In genomic region chrX:2743020-2743419, dm6 we compare ENCODE assay signal across 3 fruit fly cellular contexts.
TF ChIP-seq lines count a peak whose summit lies in the region.

No protein-coding gene starts in this region.

TF ChIP-seq in whole organism, adult, 20 proteins besides CTCF, POLR2A, EP300 and RAD21 (continued from another document):
- TF ChIP-seq CG11617 (GFP tag; optimal IDR thresholded peaks at IDR 0.05; lab: Kevin White, UChicago) (peak; percentile 83), CG12768 (GFP tag; optimal IDR thresholded peaks at IDR 0.05; lab: Kevin White, UChicago) (peak; percentile 84)

TF ChIP-seq in whole organism, embryonic, 481 proteins besides CTCF, POLR2A, EP300 and RAD21 (continued from another document and continues in another):
- TF ChIP-seq CG10543 (GFP tag; optimal IDR thresholded peaks at IDR 0.05; lab: Kevin White, UChicago) (peak; percentile 50), az2 (GFP tag; optimal IDR thresholded peaks at IDR 0.05; lab: Kevin White, UChicago) (peak; percentile 67), cato (GFP tag; optimal IDR thresholded peaks at IDR 0.05; lab: Kevin White, UChicago; ENCODE audit: borderline replicate concordance) (no peak), eyg (GFP tag; optimal IDR thresholded peaks at IDR 0.05; lab: Kevin White, UChicago) (peak; percentile 72), sisA (GFP tag; IDR thresholded peaks at IDR 0.05; lab: Robert Waterston, UW) (peak; percentile 80), sd (tag; optimal IDR thresholded peaks at IDR 0.05; lab: Kevin White, UChicago) (peak; percentile 65), sc (optimal IDR thresholded peaks at IDR 0.05; lab: Kevin White, UChicago) (no peak), sc (GFP tag; optimal IDR thresholded peaks at IDR 0.05; lab: Kevin White, UChicago) (no peak), psq (GFP tag; optimal IDR thresholded peaks at IDR 0.05; lab: Kevin White, UChicago) (no peak), da (GFP tag; optimal IDR thresholded peaks at IDR 0.05; lab: Kevin White, UChicago) (peak; percentile 62), nom (GFP tag; optimal IDR thresholded peaks at IDR 0.05; lab: Kevin White, UChicago) (no peak), repo (GFP tag; optimal IDR thresholded peaks at IDR 0.05; lab: Kevin White, UChicago) (peak; percentile 62), kay (GFP tag; optimal IDR thresholded peaks at IDR 0.05; lab: Kevin White, UChicago) (peak; percentile 14), CG12104 (GFP tag; optimal IDR thresholded peaks at IDR 0.05; lab: Kevin White, UChicago) (peak; percentile 67), tna (GFP tag; IDR thresholded peaks at IDR 0.05; lab: Robert Waterston, UW; ENCODE audit: partially characterized antibody) (no peak), gce (GFP tag; IDR thresholded peaks at IDR 0.05; lab: Robert Waterston, UW) (peak; percentile 54; the same call in 1 of the 3 replicates), CG12391 (tag; optimal IDR thresholded peaks at IDR 0.05; lab: Kevin White, UChicago) (peak; percentile 64), Meics (GFP tag; optimal IDR thresholded peaks at IDR 0.05; lab: Kevin White, UChicago) (peak; percentile 87), CG30431 (GFP tag; optimal IDR thresholded peaks at IDR 0.05; lab: Kevin White, UChicago) (peak; percentile 56), Hsf (GFP tag; optimal IDR thresholded peaks at IDR 0.05; lab: Kevin White, UChicago) (peak; percentile 76), pzg (GFP tag; optimal IDR thresholded peaks at IDR 0.05; lab: Kevin White, UChicago) (peak; percentile 2), sug (tag; optimal IDR thresholded peaks at IDR 0.05; lab: Kevin White, UChicago) (peak; percentile 85), CG6272 (GFP tag; IDR thresholded peaks at IDR 0.05; lab: Robert Waterston, UW) (peak; percentile 78), run (tag; optimal IDR thresholded peaks at IDR 0.05; lab: Kevin White, UChicago) (no peak), aop (GFP tag; IDR thresholded peaks at IDR 0.05; lab: Robert Waterston, UW) (peak; percentile 70), HLH3B (GFP tag; IDR thresholded peaks at IDR 0.05; lab: Robert Waterston, UW) (peak; percentile 85), grau (tag; optimal IDR thresholded peaks at IDR 0.05; lab: Kevin White, UChicago) (peak; percentile 73), CG14710 (tag; optimal IDR thresholded peaks at IDR 0.05; lab: Kevin White, UChicago) (no peak), CG6683 (GFP tag; optimal IDR thresholded peaks at IDR 0.05; lab: Kevin White, UChicago) (peak; percentile 56), CG5245 (GFP tag; optimal IDR thresholded peaks at IDR 0.05; lab: Kevin White, UChicago) (peak; percentile 53), CG10431 (GFP tag; optimal IDR thresholded peaks at IDR 0.05; lab: Kevin White, UChicago) (no peak), CG3407 (GFP tag; optimal IDR thresholded peaks at IDR 0.05; lab: Kevin White, UChicago) (no peak), CG11696 (GFP tag; IDR thresholded peaks at IDR 0.05; lab: Robert Waterston, UW) (peak; percentile 76), yki (optimal IDR thresholded peaks at IDR 0.05; lab: Kevin White, UChicago) (no peak), CG32772 (GFP tag; IDR thresholded peaks at IDR 0.05; lab: Robert Waterston, UW) (peak; percentile 75), bcd (GFP tag; optimal IDR thresholded peaks at IDR 0.05; lab: Kevin White, UChicago) (peak; percentile 74), CG12071 (GFP tag; optimal IDR thresholded peaks at IDR 0.05; lab: Kevin White, UChicago) (peak; percentile 54), Dp (GFP tag; optimal IDR thresholded peaks at IDR 0.05; lab: Kevin White, UChicago) (no peak), trem (tag; optimal IDR thresholded peaks at IDR 0.05; lab: Kevin White, UChicago) (no peak), Hr51 (GFP tag; optimal IDR thresholded peaks at IDR 0.05; lab: Kevin White, UChicago) (peak; percentile 73 to 81), slou (GFP tag; optimal IDR thresholded peaks at IDR 0.05; lab: Kevin White, UChicago) (peak; percentile 44), ewg (GFP tag; optimal IDR thresholded peaks at IDR 0.05; lab: Kevin White, UChicago) (peak; percentile 22), ssp (GFP tag; IDR thresholded peaks at IDR 0.05; lab: Robert Waterston, UW) (peak; percentile 69), CG10147 (GFP tag; optimal IDR thresholded peaks at IDR 0.05; lab: Kevin White, UChicago) (peak; percentile 35), HLH54F (GFP tag; optimal IDR thresholded peaks at IDR 0.05; lab: Kevin White, UChicago) (peak; percentile 83), CG16815 (GFP tag; optimal IDR thresholded peaks at IDR 0.05; lab: Kevin White, UChicago) (peak; percentile 56), crp (GFP tag; optimal IDR thresholded peaks at IDR 0.05; lab: Kevin White, UChicago) (peak in 1 of 2 experiments; percentile 14), croc (GFP tag; conservative IDR thresholded peaks at IDR 0.05; lab: Robert Waterston, UW) (peak; percentile 31; the same call in 1 of the 3 replicates), CG14050 (GFP tag; IDR thresholded peaks at IDR 0.05; lab: Robert Waterston, UW) (peak; percentile 84), ara (GFP tag; IDR thresholded peaks at IDR 0.05; lab: Robert Waterston, UW) (peak; percentile 55; the same call in 1 of the 2 replicates), chn (GFP tag; optimal IDR thresholded peaks at IDR 0.05; lab: Kevin White, UChicago) (peak; percentile 57), Doc3 (GFP tag; IDR thresholded peaks at IDR 0.05; lab: Robert Waterston, UW; ENCODE audit: partially characterized antibody) (no peak), CkIIα-i1 (GFP tag; IDR thresholded peaks at IDR 0.05; lab: Robert Waterston, UW) (peak; percentile 56; the same call in 1 of the 2 replicates), Deaf1 (tag; optimal IDR thresholded peaks at IDR 0.05; lab: Kevin White, UChicago) (no peak), CG4360 (GFP tag; IDR thresholded peaks at IDR 0.05; lab: Robert Waterston, UW) (no peak), Oli (tag; optimal IDR thresholded peaks at IDR 0.05; lab: Kevin White, UChicago) (peak; percentile 79), vnd (GFP tag; IDR thresholded peaks at IDR 0.05; lab: Robert Waterston, UW; ENCODE audit: partially characterized antibody) (no peak), slbo (GFP tag; IDR thresholded peaks at IDR 0.05; lab: Robert Waterston, UW) (peak; percentile 96), klu (GFP tag; IDR thresholded peaks at IDR 0.05; lab: Robert Waterston, UW) (peak; percentile 77), D (optimal IDR thresholded peaks at IDR 0.05; lab: Kevin White, UChicago) (no peak), D (GFP tag; optimal IDR thresholded peaks at IDR 0.05; lab: Kevin White, UChicago) (peak; percentile 25), Lhr (GFP tag; optimal IDR thresholded peaks at IDR 0.05; lab: Kevin White, UChicago) (no peak), CG6791 (GFP tag; IDR thresholded peaks at IDR 0.05; lab: Robert Waterston, UW; ENCODE audit: partially characterized antibody) (0 out of 3 replicates have a peak, but pooled peaks have one; percentile 19), CG1603 (tag; optimal IDR thresholded peaks at IDR 0.05; lab: Kevin White, UChicago) (peak; percentile 20)

TF ChIP-seq in whole organism, prepupa, 60 proteins besides CTCF, POLR2A, EP300 and RAD21 (continued from another document):
- no peak for TF ChIP-seq CG9139 (GFP tag; optimal IDR thresholded peaks at IDR 0.05; lab: Kevin White, UChicago)
- TF ChIP-seq topi (GFP tag; optimal IDR thresholded peaks at IDR 0.05; lab: Kevin White, UChicago): peak; percentile 31
- peak; percentile 24 for TF ChIP-seq Sox14 (GFP tag; optimal IDR thresholded peaks at IDR 0.05; lab: Kevin White, UChicago)
- no peak for TF ChIP-seq CG11902 (GFP tag; optimal IDR thresholded peaks at IDR 0.05; lab: Kevin White, UChicago)
- TF ChIP-seq Blimp-1 (GFP tag; optimal IDR thresholded peaks at IDR 0.05; lab: Kevin White, UChicago): no peak
- TF ChIP-seq Met (GFP tag; optimal IDR thresholded peaks at IDR 0.05; lab: Kevin White, UChicago): peak; percentile 34
- no peak for TF ChIP-seq CG11762 (GFP tag; optimal IDR thresholded peaks at IDR 0.05; lab: Kevin White, UChicago; ENCODE audit: insufficient read depth)
- TF ChIP-seq eg (GFP tag; IDR thresholded peaks at IDR 0.05; lab: Robert Waterston, UW): peak; percentile 81
- TF ChIP-seq Hr38 (GFP tag; optimal IDR thresholded peaks at IDR 0.05; lab: Kevin White, UChicago): no peak
- no peak for TF ChIP-seq CG8632 (GFP tag; optimal IDR thresholded peaks at IDR 0.05; lab: Kevin White, UChicago)
- no peak for TF ChIP-seq fd59A (GFP tag; optimal IDR thresholded peaks at IDR 0.05; lab: Kevin White, UChicago)
- TF ChIP-seq CG32006 (GFP tag; optimal IDR thresholded peaks at IDR 0.05; lab: Kevin White, UChicago): peak; percentile 48
- TF ChIP-seq Hr39 (GFP tag; optimal IDR thresholded peaks at IDR 0.05; lab: Kevin White, UChicago): peak; percentile 61
- no peak for TF ChIP-seq fkh (GFP tag; optimal IDR thresholded peaks at IDR 0.05; lab: Kevin White, UChicago)
- peak; percentile 68 for TF ChIP-seq Eip78C (GFP tag; lab: Kevin White, UChicago)
- TF ChIP-seq cyc (GFP tag; optimal IDR thresholded peaks at IDR 0.05; lab: Kevin White, UChicago): peak; percentile 26
- peak; percentile 12 for TF ChIP-seq Sox15 (GFP tag; optimal IDR thresholded peaks at IDR 0.05; lab: Kevin White, UChicago)
- no peak for TF ChIP-seq CG10631 (GFP tag; optimal IDR thresholded peaks at IDR 0.05; lab: Kevin White, UChicago)
- no peak for TF ChIP-seq CG8319 (GFP tag; optimal IDR thresholded peaks at IDR 0.05; lab: Kevin White, UChicago)
- no peak for TF ChIP-seq spab (GFP tag; optimal IDR thresholded peaks at IDR 0.05; lab: Kevin White, UChicago)
- no peak for TF ChIP-seq CG6276 (GFP tag; optimal IDR thresholded peaks at IDR 0.05; lab: Kevin White, UChicago)
- peak; percentile 35 for TF ChIP-seq achi (GFP tag; optimal IDR thresholded peaks at IDR 0.05; lab: Kevin White, UChicago)
- TF ChIP-seq esn (GFP tag; optimal IDR thresholded peaks at IDR 0.05; lab: Kevin White, UChicago): peak; percentile 54
- TF ChIP-seq CG11294 (GFP tag; IDR thresholded peaks at IDR 0.05; lab: Robert Waterston, UW): peak; percentile 55
- no peak for TF ChIP-seq ss (GFP tag; optimal IDR thresholded peaks at IDR 0.05; lab: Kevin White, UChicago)
- no peak for TF ChIP-seq CG3032 (tag; optimal IDR thresholded peaks at IDR 0.05; lab: Kevin White, UChicago)
- TF ChIP-seq pdm3 (GFP tag; optimal IDR thresholded peaks at IDR 0.05; lab: Kevin White, UChicago): peak; percentile 46
- TF ChIP-seq CG6792 (GFP tag; optimal IDR thresholded peaks at IDR 0.05; lab: Kevin White, UChicago): peak; percentile 6
- peak; percentile 16 for TF ChIP-seq CG3919 (GFP tag; optimal IDR thresholded peaks at IDR 0.05; lab: Kevin White, UChicago)
- peak; percentile 45 for TF ChIP-seq lz (GFP tag; optimal IDR thresholded peaks at IDR 0.05; lab: Kevin White, UChicago)
- TF ChIP-seq CG6808 (GFP tag; optimal IDR thresholded peaks at IDR 0.05; lab: Kevin White, UChicago): no peak
- TF ChIP-seq acj6 (GFP tag; optimal IDR thresholded peaks at IDR 0.05; lab: Kevin White, UChicago): peak; percentile 43
- TF ChIP-seq Smox (GFP tag; optimal IDR thresholded peaks at IDR 0.05; lab: Kevin White, UChicago): peak; percentile 5
- no peak for TF ChIP-seq CG6854 (GFP tag; optimal IDR thresholded peaks at IDR 0.05; lab: Kevin White, UChicago)
- TF ChIP-seq Sox102F (GFP tag; optimal IDR thresholded peaks at IDR 0.05; lab: Kevin White, UChicago): peak; percentile 24
- peak; percentile 66 for TF ChIP-seq CG6163 (GFP tag; IDR thresholded peaks at IDR 0.05; lab: Robert Waterston, UW)
- no peak for TF ChIP-seq dsx (GFP tag; optimal IDR thresholded peaks at IDR 0.05; lab: Kevin White, UChicago; ENCODE audit: poor library complexity, severe bottlenecking)
- TF ChIP-seq CG7368 (GFP tag; optimal IDR thresholded peaks at IDR 0.05; lab: Kevin White, UChicago): no peak
- no peak for TF ChIP-seq fd85E (GFP tag; optimal IDR thresholded peaks at IDR 0.05; lab: Kevin White, UChicago)
- no peak for TF ChIP-seq Lpt (GFP tag; optimal IDR thresholded peaks at IDR 0.05; lab: Kevin White, UChicago)
TF ChIP-seq in whole organism, prepupa: peak in this region for 29.
